Worm (Caenorhabditis elegans) whole organism, early embryonic: ENCODE results near the gene gst-30.

Source experiments
- B0310.2 ChIP-seq: sonication (generic microtip); optimal IDR thresholded peaks from 2 replicates; lab custom pipeline; 2016; ENCODE audit warnings: mild to moderate bottlenecking, missing genetic modification characterization, missing compliant biosample characterization
- F13C5.2 ChIP-seq: sonication (generic microtip); optimal IDR thresholded peaks from 2 replicates; lab custom pipeline; 2017; ENCODE audit warnings: mild to moderate bottlenecking, missing genetic modification characterization, inconsistent platforms, missing compliant biosample characterization
- aly-1 ChIP-seq: sonication (generic microtip); optimal IDR thresholded peaks from 2 replicates; lab custom pipeline; 2016; ENCODE audit warnings: missing genetic modification characterization, missing compliant biosample characterization
- ama-1 ChIP-seq: fragments of 150-350 bp; optimal IDR thresholded peaks from 2 replicates; lab custom pipeline; 2014
- ceh-36 ChIP-seq: sonication (generic microtip); optimal IDR thresholded peaks from 2 replicates; lab custom pipeline; 2016; ENCODE audit warnings: missing genetic modification characterization, inconsistent platforms, missing compliant biosample characterization
- ets-7 ChIP-seq: sonication (generic microtip); optimal IDR thresholded peaks from 2 replicates; lab custom pipeline; 2016; ENCODE audit warnings: missing genotype, missing genetic modification characterization, missing compliant biosample characterization
- flt-1 ChIP-seq: fragments of 200-800 bp; sonication (Bioruptor generic); IDR thresholded peaks from 2 replicates; pipeline ENCODE4 v1.3.6; 2022; ENCODE audit warnings: missing genetic modification characterization, missing compliant biosample characterization
- hmbx-1 ChIP-seq: sonication (generic microtip); optimal IDR thresholded peaks from 2 replicates; lab custom pipeline; 2016; ENCODE audit warnings: mild to moderate bottlenecking, missing genetic modification characterization, missing compliant biosample characterization
- hmg-4 ChIP-seq: fragments of 200-800 bp; sonication (Bioruptor generic); optimal IDR thresholded peaks from 2 replicates; lab custom pipeline; 2018; ENCODE audit warnings: mild to moderate bottlenecking, missing genetic modification characterization, missing compliant biosample characterization
- hnd-1 ChIP-seq: sonication (generic microtip); optimal IDR thresholded peaks from 2 replicates; lab custom pipeline; 2016; ENCODE audit warnings: missing genetic modification characterization, missing compliant biosample characterization
- scrt-1 ChIP-seq: fragments of 200-800 bp; sonication (Bioruptor generic); IDR thresholded peaks from 2 replicates; pipeline ENCODE4 v1.3.6; 2022; ENCODE audit warnings: missing genetic modification characterization, missing compliant biosample characterization
- tbx-11 ChIP-seq: fragments of 200-800 bp; sonication (Bioruptor generic); IDR thresholded peaks from 2 replicates; pipeline ENCODE4 v1.3.6; 2022; ENCODE audit warnings: missing genetic modification characterization, missing compliant biosample characterization
- tbx-37 ChIP-seq: fragments of 200-800 bp; sonication (Bioruptor generic); conservative IDR thresholded peaks from 2 replicates; pipeline ENCODE4 v1.3.6; 2022; ENCODE audit warnings: missing genetic modification reagents, missing genetic modification characterization, missing compliant biosample characterization

ce11 chrII:4905331-4905730 lies 29.5 kb downstream of the gst-30 start:
- TF ChIP-seq ama-1 (lab: Kevin White, UChicago) (no peak), ceh-36 (no peak), hmbx-1 (no peak), flt-1 (GFP tag; lab: Robert Waterston, UW) (no peak), tbx-11 (GFP tag; lab: Robert Waterston, UW) (no peak), B0310.2 (tag; lab: Kevin White, UChicago) (no peak), ets-7 (tag; lab: Kevin White, UChicago) (no peak), hnd-1 (tag; lab: Kevin White, UChicago) (no peak), aly-1 (tag; lab: Kevin White, UChicago) (no peak), hmg-4 (GFP tag; lab: Kevin White, UChicago) (no peak), tbx-37 (GFP tag; lab: Robert Waterston, UW) (no peak), scrt-1 (GFP tag; lab: Robert Waterston, UW) (no peak), F13C5.2 (tag; lab: Kevin White, UChicago) (no peak)
